Fruit fly (Drosophila melanogaster) whole organism, embryonic: ENCODE results near the gene CG17344.
A peak's percentile ranks its signal among the peaks of the same experiment; 100 is the strongest.

Source experiments
- Antp ChIP-seq: fragments of 200-800 bp; sonication (Bioruptor generic); optimal IDR thresholded peaks from 3 replicates; lab custom pipeline; 2016; ENCODE audit warnings: missing biosample characterization, missing genetic modification characterization
- BEAF-32 ChIP-seq: fragments of 200-800 bp; sonication (Bioruptor generic); optimal IDR thresholded peaks from 3 replicates; lab custom pipeline; 2017; ENCODE audit warnings: missing biosample characterization, missing genetic modification characterization, mild to moderate bottlenecking, moderate library complexity, missing genetic modification reagents
- CG10959 ChIP-seq: fragments of 200-800 bp; sonication (Bioruptor generic); IDR thresholded peaks from 2 replicates; pipeline ENCODE4 v1.3.6; 2022; ENCODE audit warnings: missing biosample characterization, missing genetic modification characterization
- CG11504 ChIP-seq: fragments of 200-800 bp; sonication (Bioruptor generic); optimal IDR thresholded peaks from 3 replicates; lab custom pipeline; 2019; ENCODE audit warnings: missing biosample characterization, mild to moderate bottlenecking, missing genetic modification characterization, moderate library complexity
- CG12942 ChIP-seq: fragments of 200-800 bp; sonication (Bioruptor generic); optimal IDR thresholded peaks from 3 replicates; lab custom pipeline; 2016; ENCODE audit warnings: missing biosample characterization, missing genetic modification characterization
- CG13424 ChIP-seq: fragments of 200-800 bp; sonication (Bioruptor generic); optimal IDR thresholded peaks from 2 replicates; lab custom pipeline; 2019; ENCODE audit warnings: missing biosample characterization, mild to moderate bottlenecking, missing genetic modification characterization, moderate library complexity
- CG14860 ChIP-seq: fragments of 200-800 bp; sonication (Bioruptor generic); IDR thresholded peaks from 3 replicates; pipeline ENCODE4 v1.3.6; 2022; ENCODE audit warnings: missing biosample characterization, missing genetic modification characterization; ENCODE audit not compliant: partially characterized antibody
- CG15073 ChIP-seq: fragments of 200-800 bp; sonication (Bioruptor generic); optimal IDR thresholded peaks from 2 replicates; lab custom pipeline; 2016; ENCODE audit warnings: missing biosample characterization, missing genetic modification characterization
- CG15514 ChIP-seq: fragments of 200-800 bp; sonication (Bioruptor generic); optimal IDR thresholded peaks from 3 replicates; lab custom pipeline; 2017; ENCODE audit warnings: missing biosample characterization, missing genetic modification characterization, mild to moderate bottlenecking, moderate library complexity, missing genetic modification reagents
- CG1603 ChIP-seq: fragments of 200-800 bp; sonication (Bioruptor generic); optimal IDR thresholded peaks from 2 replicates; lab custom pipeline; 2019; ENCODE audit warnings: missing biosample characterization, mild to moderate bottlenecking, missing genetic modification characterization, moderate library complexity
- CG17359 ChIP-seq: fragments of 200-800 bp; sonication (Bioruptor generic); optimal IDR thresholded peaks from 3 replicates; lab custom pipeline; 2018; ENCODE audit warnings: missing biosample characterization, mild to moderate bottlenecking, missing genetic modification characterization, moderate library complexity
- CG18599 ChIP-seq: fragments of 200-800 bp; sonication (Bioruptor generic); optimal IDR thresholded peaks from 3 replicates; lab custom pipeline; 2017; ENCODE audit warnings: missing biosample characterization, missing genetic modification characterization, mild to moderate bottlenecking, moderate library complexity, missing genetic modification reagents
- CG2120 ChIP-seq: fragments of 200-800 bp; sonication (Bioruptor generic); optimal IDR thresholded peaks from 3 replicates; lab custom pipeline; 2016; ENCODE audit warnings: missing biosample characterization, missing genetic modification characterization
- CG4282 ChIP-seq: fragments of 200-800 bp; sonication (Bioruptor generic); optimal IDR thresholded peaks from 2 replicates; lab custom pipeline; 2016; ENCODE audit warnings: missing biosample characterization, missing genetic modification characterization
- CG4730 ChIP-seq: fragments of 200-800 bp; sonication (Bioruptor generic); IDR thresholded peaks from 2 replicates; pipeline ENCODE4 v1.3.6; 2022; ENCODE audit warnings: missing biosample characterization, missing genetic modification characterization
- CG6254 ChIP-seq: fragments of 200-800 bp; sonication (Bioruptor generic); optimal IDR thresholded peaks from 3 replicates; lab custom pipeline; 2017; ENCODE audit warnings: mild to moderate bottlenecking, missing biosample characterization, missing genetic modification reagents, missing genetic modification characterization
- CG6854 ChIP-seq: fragments of 200-800 bp; sonication (Bioruptor generic); optimal IDR thresholded peaks from 3 replicates; lab custom pipeline; 2017; ENCODE audit warnings: missing biosample characterization, mild to moderate bottlenecking, missing genetic modification characterization
- CG7556 ChIP-seq: fragments of 200-800 bp; sonication (Bioruptor generic); optimal IDR thresholded peaks from 2 replicates; lab custom pipeline; 2017; ENCODE audit warnings: missing biosample characterization, mild to moderate bottlenecking, missing genetic modification characterization
- CG8281 ChIP-seq: fragments of 200-800 bp; sonication (Bioruptor generic); optimal IDR thresholded peaks from 2 replicates; lab custom pipeline; 2018; ENCODE audit warnings: missing biosample characterization, mild to moderate bottlenecking, missing genetic modification characterization, moderate library complexity
- CG9876 ChIP-seq: fragments of 200-800 bp; sonication (Bioruptor generic); optimal IDR thresholded peaks from 2 replicates; lab custom pipeline; 2016; ENCODE audit warnings: missing biosample characterization, missing genetic modification characterization
- D ChIP-seq, 2 experiments: fragments of 200-800 bp in 1 of 2; fragments of >200 bp in 1 of 2; sonication (Bioruptor generic) in 1 of 2; optimal IDR thresholded peaks; 2 replicates in 1 of 2; 3 replicates in 1 of 2; lab custom pipeline; 2017; ENCODE audit warnings: mild to moderate bottlenecking in 1 of 2, missing biosample characterization in 1 of 2, missing genetic modification characterization in 1 of 2, missing genetic modification reagents in 1 of 2
- Dbx ChIP-seq: fragments of 200-800 bp; sonication (Bioruptor generic); IDR thresholded peaks from 3 replicates; pipeline ENCODE4 v1.3.6; 2022; ENCODE audit warnings: missing biosample characterization, missing genetic modification characterization
- H2.0 ChIP-seq: fragments of 200-800 bp; sonication (Bioruptor generic); IDR thresholded peaks from 2 replicates; pipeline ENCODE4 v1.3.6; 2022; ENCODE audit warnings: missing biosample characterization, missing genetic modification characterization
- Lpt ChIP-seq: fragments of >200 bp; optimal IDR thresholded peaks from 2 replicates; lab custom pipeline; 2018; ENCODE audit warnings: missing biosample characterization, missing genetic modification characterization
- TFAM ChIP-seq: fragments of 200-800 bp; sonication (Bioruptor generic); optimal IDR thresholded peaks from 2 replicates; lab custom pipeline; 2017; ENCODE audit warnings: missing biosample characterization, missing genetic modification characterization, inconsistent platforms
- ase ChIP-seq: fragments of 200-800 bp; sonication (Bioruptor generic); IDR thresholded peaks from 3 replicates; pipeline ENCODE4 v1.3.6; 2022; ENCODE audit warnings: missing biosample characterization, missing genetic modification characterization
- bbx ChIP-seq: fragments of 200-800 bp; sonication (Bioruptor generic); IDR thresholded peaks from 2 replicates; pipeline ENCODE4 v1.3.6; 2022; ENCODE audit warnings: missing biosample characterization, missing genetic modification characterization; ENCODE audit not compliant: partially characterized antibody
- ems ChIP-seq: fragments of 200-800 bp; sonication (Bioruptor generic); optimal IDR thresholded peaks from 3 replicates; lab custom pipeline; 2016; ENCODE audit warnings: missing biosample characterization, missing genetic modification characterization
- en ChIP-seq: fragments of 200-800 bp; sonication (Bioruptor generic); optimal IDR thresholded peaks from 2 replicates; lab custom pipeline; 2016; ENCODE audit warnings: missing biosample characterization, missing genetic modification characterization
- eyg ChIP-seq: fragments of 200-800 bp; sonication (Bioruptor generic); optimal IDR thresholded peaks from 3 replicates; lab custom pipeline; 2016; ENCODE audit warnings: missing biosample characterization, missing genetic modification characterization
- fd64A ChIP-seq: fragments of 200-800 bp; sonication (Bioruptor generic); optimal IDR thresholded peaks from 3 replicates; lab custom pipeline; 2018; ENCODE audit warnings: missing biosample characterization, mild to moderate bottlenecking, missing genetic modification characterization
- gem ChIP-seq: fragments of 200-800 bp; sonication (Bioruptor generic); optimal IDR thresholded peaks from 2 replicates; lab custom pipeline; 2019; ENCODE audit warnings: missing biosample characterization, mild to moderate bottlenecking, missing genetic modification characterization, moderate library complexity
- gfzf ChIP-seq: fragments of 200-800 bp; sonication (Bioruptor generic); optimal IDR thresholded peaks from 2 replicates; lab custom pipeline; 2016; ENCODE audit warnings: missing biosample characterization, mild to moderate bottlenecking, missing genetic modification characterization, moderate library complexity
- grn ChIP-seq: fragments of 200-800 bp; sonication (Bioruptor generic); optimal IDR thresholded peaks from 3 replicates; lab custom pipeline; 2017; ENCODE audit warnings: missing biosample characterization, missing genetic modification characterization
- gro ChIP-seq: fragments of 200-800 bp; sonication (Bioruptor generic); optimal IDR thresholded peaks from 2 replicates; lab custom pipeline; 2016; ENCODE audit warnings: missing biosample characterization, missing genetic modification characterization
- h ChIP-seq: fragments of >200 bp; optimal IDR thresholded peaks from 2 replicates; lab custom pipeline; 2017
- hth ChIP-seq: fragments of >200 bp; optimal IDR thresholded peaks from 2 replicates; lab custom pipeline; 2017; ENCODE audit warnings: inconsistent platforms
- jumu ChIP-seq: fragments of 200-800 bp; sonication (Bioruptor generic); optimal IDR thresholded peaks from 3 replicates; lab custom pipeline; 2016; ENCODE audit warnings: missing biosample characterization, missing genetic modification characterization
- kah ChIP-seq: fragments of 200-800 bp; sonication (Bioruptor generic); optimal IDR thresholded peaks from 2 replicates; lab custom pipeline; 2018; ENCODE audit warnings: missing biosample characterization, mild to moderate bottlenecking, missing genetic modification characterization
- nmo ChIP-seq: fragments of 200-800 bp; sonication (Bioruptor generic); optimal IDR thresholded peaks from 2 replicates; lab custom pipeline; 2018; ENCODE audit warnings: missing biosample characterization, mild to moderate bottlenecking, missing genetic modification characterization, moderate library complexity
- otp ChIP-seq: fragments of 200-800 bp; sonication (Bioruptor generic); IDR thresholded peaks from 3 replicates; pipeline ENCODE4, ENCODE4 v1.3.6; 2022; ENCODE audit warnings: missing biosample characterization, missing genetic modification characterization
- peb ChIP-seq: fragments of 200-800 bp; sonication (Bioruptor generic); IDR thresholded peaks from 2 replicates; pipeline ENCODE4 v1.3.6; 2022; ENCODE audit warnings: missing biosample characterization, missing genetic modification characterization
- pita ChIP-seq: fragments of 200-800 bp; sonication (Bioruptor generic); optimal IDR thresholded peaks from 2 replicates; lab custom pipeline; 2017; ENCODE audit warnings: missing biosample characterization, mild to moderate bottlenecking, missing genetic modification characterization
- pros ChIP-seq: fragments of 200-800 bp; sonication (Bioruptor generic); optimal IDR thresholded peaks from 3 replicates; lab custom pipeline; 2019; ENCODE audit warnings: missing biosample characterization, mild to moderate bottlenecking, missing genetic modification characterization, moderate library complexity
- run ChIP-seq: fragments of 200-800 bp; sonication (Bioruptor generic); optimal IDR thresholded peaks from 3 replicates; lab custom pipeline; 2018; ENCODE audit warnings: missing biosample characterization, mild to moderate bottlenecking, missing genetic modification characterization
- shn ChIP-seq: fragments of 200-800 bp; sonication (Bioruptor generic); optimal IDR thresholded peaks from 3 replicates; lab custom pipeline; 2016; ENCODE audit warnings: missing biosample characterization, missing genetic modification characterization
- sisA ChIP-seq: fragments of 200-800 bp; sonication (Bioruptor generic); IDR thresholded peaks from 2 replicates; pipeline ENCODE4 v1.3.6; 2022; ENCODE audit warnings: missing biosample characterization, missing genetic modification characterization
- toy ChIP-seq: fragments of 200-800 bp; sonication (Bioruptor generic); IDR thresholded peaks from 2 replicates; pipeline ENCODE4 v1.3.6; 2022; ENCODE audit warnings: missing biosample characterization, missing genetic modification characterization
- tx ChIP-seq: fragments of 200-800 bp; sonication (Bioruptor generic); optimal IDR thresholded peaks from 2 replicates; lab custom pipeline; 2016; ENCODE audit warnings: missing biosample characterization, missing genetic modification characterization
- zf30C ChIP-seq: fragments of 200-800 bp; sonication (Bioruptor generic); optimal IDR thresholded peaks from 3 replicates; lab custom pipeline; 2018; ENCODE audit warnings: missing biosample characterization, mild to moderate bottlenecking, missing genetic modification characterization

The CG17344 gene

DNA sequence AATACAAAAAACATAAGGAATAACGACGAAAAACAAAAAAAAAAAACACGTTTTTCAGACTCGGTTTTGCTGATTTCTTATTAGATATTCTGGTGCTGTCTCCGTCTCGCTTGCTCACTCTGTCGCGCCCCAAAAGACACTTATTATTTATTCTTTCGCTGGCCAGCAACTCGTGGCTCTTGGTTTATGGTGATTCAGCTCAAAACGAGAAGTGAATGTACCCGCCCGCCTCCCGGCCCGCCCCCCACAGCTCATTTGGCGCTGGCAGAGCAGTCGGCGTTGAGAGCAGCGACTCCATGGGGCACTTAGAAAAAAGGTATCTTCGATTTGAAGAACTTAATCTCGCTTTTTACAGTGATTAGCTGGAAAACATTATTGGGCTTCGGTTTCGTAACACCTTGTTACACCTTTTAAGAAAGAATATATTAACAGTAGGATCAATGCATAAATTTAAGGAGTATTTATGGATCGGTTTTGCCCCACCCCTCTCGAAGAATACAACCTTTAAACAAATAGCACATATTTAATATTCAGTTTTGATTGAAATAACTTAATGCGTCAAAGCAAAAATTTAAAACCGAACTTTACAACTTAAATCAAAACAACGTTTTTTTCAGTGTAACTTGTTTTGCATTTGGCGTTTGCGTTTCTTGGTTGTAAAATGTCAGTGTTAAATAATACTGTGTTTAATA is 39.7 kb downstream of the CG17344 start (continued):
- TF ChIP-seq CG15514 (GFP tag; lab: Kevin White, UChicago), result peak; percentile 60
- TF ChIP-seq shn (GFP tag; lab: Kevin White, UChicago), result peak; percentile 29
- peak; percentile 84 for TF ChIP-seq CG2120
- peak; percentile 36 for TF ChIP-seq fd64A
- no peak for TF ChIP-seq zf30C (GFP tag; lab: Kevin White, UChicago)
- TF ChIP-seq gem, result peak; percentile 88
- peak; percentile 45 for TF ChIP-seq CG12942 (GFP tag; lab: Kevin White, UChicago)
- 0 out of 3 replicates have a peak, but pooled peaks have one; percentile 9 for TF ChIP-seq otp
- TF ChIP-seq H2.0 (GFP tag; lab: Robert Waterston, UW), result no peak
- TF ChIP-seq ase (GFP tag; lab: Robert Waterston, UW), result no peak
- TF ChIP-seq TFAM (GFP tag; lab: Kevin White, UChicago), result no peak
- TF ChIP-seq hth (lab: Kevin White, UChicago), result no peak
- TF ChIP-seq pita (GFP tag; lab: Kevin White, UChicago), result no peak
- peak; percentile 65 for TF ChIP-seq en (GFP tag; lab: Kevin White, UChicago)
- peak; percentile 44 for TF ChIP-seq jumu (GFP tag; lab: Kevin White, UChicago)
- no peak for TF ChIP-seq grn (GFP tag; lab: Kevin White, UChicago)
- peak; percentile 77 for TF ChIP-seq CG11504 (tag; lab: Kevin White, UChicago)
- TF ChIP-seq nmo (GFP tag; lab: Kevin White, UChicago), result peak; percentile 85
- TF ChIP-seq CG6254, result peak; percentile 65
- TF ChIP-seq bbx (GFP tag; lab: Robert Waterston, UW), result no peak
- TF ChIP-seq sisA (GFP tag; lab: Robert Waterston, UW), result peak; percentile 21; the same call in 1 of the 2 replicates
- TF ChIP-seq Dbx (GFP tag; lab: Robert Waterston, UW), result peak; percentile 51; the same call in 1 of the 3 replicates
- peak; percentile 52 for TF ChIP-seq Antp (GFP tag; lab: Kevin White, UChicago)
- TF ChIP-seq D (optimal IDR thresholded peaks at IDR 0.05; lab: Kevin White, UChicago), result no peak
- peak; percentile 64 for TF ChIP-seq D (GFP tag; optimal IDR thresholded peaks at IDR 0.05; lab: Kevin White, UChicago)
- TF ChIP-seq CG7556 (GFP tag; lab: Kevin White, UChicago), result peak; percentile 90
- TF ChIP-seq pros (GFP tag; lab: Kevin White, UChicago), result no peak
- TF ChIP-seq CG4730 (GFP tag; lab: Robert Waterston, UW), result 0 out of 2 replicates have a peak, but pooled peaks have one; percentile 35
- no peak for TF ChIP-seq run
- no peak for TF ChIP-seq Lpt
- TF ChIP-seq BEAF-32 (GFP tag; lab: Kevin White, UChicago), result no peak
- TF ChIP-seq CG4282 (GFP tag; lab: Kevin White, UChicago), result no peak
- TF ChIP-seq CG14860 (GFP tag; lab: Robert Waterston, UW), result no peak
- no peak for TF ChIP-seq CG8281 (tag; lab: Kevin White, UChicago)
- peak; percentile 64 for TF ChIP-seq ems
- TF ChIP-seq kah, result peak; percentile 11
- no peak for TF ChIP-seq toy (GFP tag; lab: Robert Waterston, UW)
- no peak for TF ChIP-seq CG15073
- no peak for TF ChIP-seq peb (GFP tag; lab: Robert Waterston, UW)
- TF ChIP-seq CG1603 (tag; lab: Kevin White, UChicago), result peak; percentile 54
- TF ChIP-seq gfzf (GFP tag; lab: Kevin White, UChicago), result no peak
- TF ChIP-seq CG9876 (GFP tag; lab: Kevin White, UChicago), result no peak
- peak; percentile 76 for TF ChIP-seq CG13424
- TF ChIP-seq gro (GFP tag; lab: Kevin White, UChicago), result peak; percentile 83
- TF ChIP-seq eyg (GFP tag; lab: Kevin White, UChicago), result peak; percentile 8
- peak; percentile 53 for TF ChIP-seq tx (GFP tag; lab: Kevin White, UChicago)
- peak; percentile 51 for TF ChIP-seq CG17359
- peak; percentile 76 for TF ChIP-seq CG18599
- TF ChIP-seq CG6854 (GFP tag; lab: Kevin White, UChicago), result peak; percentile 73
- no peak for TF ChIP-seq h (lab: Kevin White, UChicago)
- TF ChIP-seq CG10959 (GFP tag; lab: Robert Waterston, UW), result no peak
